Fruit fly (Drosophila melanogaster) whole organism, embryonic: Measurements from ENCODE around the gene Gss1.

Source experiments
- Aef1 ChIP-seq: fragments of 200-800 bp; sonication (Bioruptor generic); IDR thresholded peaks from 3 replicates; pipeline ENCODE4 v1.3.6; 2022; ENCODE audit warnings: missing biosample characterization, missing genetic modification characterization
- CG10209 ChIP-seq: fragments of 200-800 bp; sonication (Bioruptor generic); optimal IDR thresholded peaks from 3 replicates; lab custom pipeline; 2017; ENCODE audit warnings: missing biosample characterization, mild to moderate bottlenecking, missing genetic modification characterization, missing genetic modification reagents
- CG1024 ChIP-seq: fragments of 200-800 bp; sonication (Bioruptor generic); IDR thresholded peaks from 2 replicates; pipeline ENCODE4 v1.3.6; 2022; ENCODE audit warnings: missing biosample characterization, missing genetic modification characterization
- CG11398 ChIP-seq: fragments of 200-800 bp; sonication (Bioruptor generic); optimal IDR thresholded peaks from 2 replicates; lab custom pipeline; 2016; ENCODE audit warnings: missing biosample characterization, missing genetic modification characterization
- CG11723 ChIP-seq: fragments of 200-800 bp; sonication (Bioruptor generic); optimal IDR thresholded peaks from 2 replicates; lab custom pipeline; 2017; ENCODE audit warnings: missing biosample characterization, mild to moderate bottlenecking, missing genetic modification characterization
- CG12104 ChIP-seq: fragments of 200-800 bp; sonication (Bioruptor generic); optimal IDR thresholded peaks from 3 replicates; lab custom pipeline; 2016; ENCODE audit warnings: missing biosample characterization, missing genetic modification characterization
- CG14710 ChIP-seq: fragments of 200-800 bp; sonication (Bioruptor generic); optimal IDR thresholded peaks from 3 replicates; lab custom pipeline; 2019; ENCODE audit warnings: missing biosample characterization, mild to moderate bottlenecking, missing genetic modification characterization, moderate library complexity
- CG15073 ChIP-seq: fragments of 200-800 bp; sonication (Bioruptor generic); optimal IDR thresholded peaks from 2 replicates; lab custom pipeline; 2016; ENCODE audit warnings: missing biosample characterization, missing genetic modification characterization
- CG15479 ChIP-seq: fragments of 200-800 bp; sonication (Bioruptor generic); optimal IDR thresholded peaks from 3 replicates; lab custom pipeline; 2019; ENCODE audit warnings: missing biosample characterization, mild to moderate bottlenecking, missing genetic modification characterization, moderate library complexity
- CG16813 ChIP-seq: fragments of 200-800 bp; sonication (Bioruptor generic); IDR thresholded peaks from 3 replicates; pipeline ENCODE4 v1.3.6; 2022; ENCODE audit warnings: missing biosample characterization, missing genetic modification characterization; ENCODE audit not compliant: partially characterized antibody
- CG16815 ChIP-seq: fragments of 200-800 bp; sonication (Bioruptor generic); optimal IDR thresholded peaks from 3 replicates; lab custom pipeline; 2017; ENCODE audit warnings: missing biosample characterization, mild to moderate bottlenecking, missing genetic modification characterization
- CG17912 ChIP-seq: fragments of 200-800 bp; sonication (Bioruptor generic); optimal IDR thresholded peaks from 2 replicates; lab custom pipeline; 2018; ENCODE audit warnings: missing biosample characterization, mild to moderate bottlenecking, missing genetic modification characterization
- CG2875 ChIP-seq: fragments of 200-800 bp; sonication (Bioruptor generic); optimal IDR thresholded peaks from 2 replicates; lab custom pipeline; 2017; ENCODE audit warnings: missing biosample characterization, mild to moderate bottlenecking, missing genetic modification characterization, missing genetic modification reagents
- CG4854 ChIP-seq: fragments of 200-800 bp; sonication (Bioruptor generic); optimal IDR thresholded peaks from 2 replicates; lab custom pipeline; 2016; ENCODE audit warnings: missing biosample characterization, missing genetic modification characterization, inconsistent platforms
- CG7556 ChIP-seq: fragments of 200-800 bp; sonication (Bioruptor generic); optimal IDR thresholded peaks from 2 replicates; lab custom pipeline; 2017; ENCODE audit warnings: missing biosample characterization, mild to moderate bottlenecking, missing genetic modification characterization
- CG8388 ChIP-seq: fragments of 200-800 bp; sonication (Bioruptor generic); optimal IDR thresholded peaks from 2 replicates; lab custom pipeline; 2019; ENCODE audit warnings: missing biosample characterization, mild to moderate bottlenecking, missing genetic modification characterization, moderate library complexity
- CG8765 ChIP-seq: fragments of 200-800 bp; sonication (Bioruptor generic); IDR thresholded peaks from 2 replicates; pipeline ENCODE4 v1.3.6; 2022; ENCODE audit warnings: missing biosample characterization, missing genetic modification characterization
- CTCF ChIP-seq: fragments of 200-800 bp; sonication (Bioruptor generic); optimal IDR thresholded peaks from 2 replicates; lab custom pipeline; 2017; ENCODE audit warnings: missing biosample characterization, mild to moderate bottlenecking, missing genetic modification characterization, moderate library complexity
- Kr ChIP-seq: fragments of 200-800 bp; sonication (Bioruptor generic); optimal IDR thresholded peaks from 2 replicates; lab custom pipeline; 2017; ENCODE audit warnings: missing biosample characterization, mild to moderate bottlenecking, missing genetic modification characterization
- Mad ChIP-seq: fragments of 200-800 bp; sonication (Bioruptor generic); optimal IDR thresholded peaks from 2 replicates; lab custom pipeline; 2016; ENCODE audit warnings: missing biosample characterization, missing genetic modification characterization
- Med ChIP-seq: fragments of 200-800 bp; sonication (Bioruptor generic); peaks from one replicate; lab custom pipeline; 2016; ENCODE audit warnings: missing biosample characterization, missing genetic modification characterization, mild to moderate bottlenecking, inconsistent platforms, moderate library complexity
- Nf-YA ChIP-seq: fragments of 200-800 bp; sonication (Bioruptor generic); IDR thresholded peaks from 2 replicates; pipeline ENCODE4 v1.3.6; 2022; ENCODE audit warnings: missing biosample characterization, missing genetic modification characterization
- PHDP ChIP-seq: fragments of 200-800 bp; sonication (Bioruptor generic); optimal IDR thresholded peaks from 3 replicates; lab custom pipeline; 2018; ENCODE audit warnings: missing biosample characterization, mild to moderate bottlenecking, missing genetic modification characterization, moderate library complexity
- Rfx ChIP-seq: fragments of 200-800 bp; sonication (Bioruptor generic); IDR thresholded peaks from 2 replicates; pipeline ENCODE4 v1.3.6; 2022; ENCODE audit warnings: missing biosample characterization, missing genetic modification characterization
- TFAM ChIP-seq: fragments of 200-800 bp; sonication (Bioruptor generic); optimal IDR thresholded peaks from 2 replicates; lab custom pipeline; 2017; ENCODE audit warnings: missing biosample characterization, missing genetic modification characterization, inconsistent platforms
- abd-A ChIP-seq: fragments of 200-800 bp; sonication (Bioruptor generic); optimal IDR thresholded peaks from 3 replicates; lab custom pipeline; 2019; ENCODE audit warnings: missing biosample characterization, mild to moderate bottlenecking, missing genetic modification characterization, moderate library complexity
- amos ChIP-seq: fragments of 200-800 bp; sonication (Bioruptor generic); IDR thresholded peaks from 2 replicates; pipeline ENCODE4 v1.3.6; 2022; ENCODE audit warnings: missing biosample characterization, missing genetic modification characterization; ENCODE audit not compliant: partially characterized antibody
- bigmax ChIP-seq: fragments of 200-800 bp; sonication (Bioruptor generic); optimal IDR thresholded peaks from 2 replicates; lab custom pipeline; 2018; ENCODE audit warnings: missing biosample characterization, mild to moderate bottlenecking, missing genetic modification characterization
- caup ChIP-seq: fragments of 200-800 bp; sonication (Bioruptor generic); optimal IDR thresholded peaks from 3 replicates; lab custom pipeline; 2017; ENCODE audit warnings: missing biosample characterization, mild to moderate bottlenecking, missing genetic modification characterization, moderate library complexity; ENCODE audit not compliant: severe bottlenecking
- cg ChIP-seq: fragments of 200-800 bp; sonication (Bioruptor generic); optimal IDR thresholded peaks from 3 replicates; lab custom pipeline; 2019; ENCODE audit warnings: missing biosample characterization, mild to moderate bottlenecking, missing genetic modification characterization, moderate library complexity
- chif ChIP-seq, 2 experiments: fragments of 200-800 bp; sonication (Bioruptor generic); optimal IDR thresholded peaks; 3 replicates each; lab custom pipeline; 2016; ENCODE audit warnings: missing biosample characterization in 2 of 2, missing genetic modification characterization in 2 of 2
- croc ChIP-seq: fragments of 200-800 bp; sonication (Bioruptor generic); conservative IDR thresholded peaks from 3 replicates; pipeline ENCODE4 v1.3.6; 2022; ENCODE audit warnings: missing biosample characterization, missing genetic modification characterization
- dmrt99B ChIP-seq: fragments of 200-800 bp; sonication (Bioruptor generic); optimal IDR thresholded peaks from 2 replicates; lab custom pipeline; 2018; ENCODE audit warnings: missing biosample characterization, mild to moderate bottlenecking, missing genetic modification characterization, moderate library complexity
- emc ChIP-seq: fragments of 200-800 bp; sonication (Bioruptor generic); optimal IDR thresholded peaks from 2 replicates; lab custom pipeline; 2016; ENCODE audit warnings: missing biosample characterization, missing genetic modification characterization
- eyg ChIP-seq: fragments of 200-800 bp; sonication (Bioruptor generic); optimal IDR thresholded peaks from 3 replicates; lab custom pipeline; 2016; ENCODE audit warnings: missing biosample characterization, missing genetic modification characterization
- gt ChIP-seq: fragments of 200-800 bp; sonication (Bioruptor generic); IDR thresholded peaks from 2 replicates; pipeline ENCODE4 v1.3.6; 2022; ENCODE audit warnings: missing biosample characterization, missing genetic modification characterization
- ham ChIP-seq: fragments of 200-800 bp; sonication (Bioruptor generic); IDR thresholded peaks from 2 replicates; pipeline ENCODE4 v1.3.6; 2022; ENCODE audit warnings: missing biosample characterization, missing genetic modification characterization
- hb ChIP-seq: fragments of 200-800 bp; sonication (Bioruptor generic); IDR thresholded peaks from 3 replicates; pipeline ENCODE4 v1.3.6; 2022; ENCODE audit warnings: missing biosample characterization, missing genetic modification characterization; ENCODE audit not compliant: partially characterized antibody
- lbe ChIP-seq: fragments of 200-800 bp; sonication (Bioruptor generic); optimal IDR thresholded peaks from 2 replicates; lab custom pipeline; 2016; ENCODE audit warnings: missing biosample characterization, mild to moderate bottlenecking, missing genetic modification characterization
- mam ChIP-seq: fragments of 200-800 bp; sonication (Bioruptor generic); optimal IDR thresholded peaks from 3 replicates; lab custom pipeline; 2016; ENCODE audit warnings: missing biosample characterization, missing genetic modification characterization
- nom ChIP-seq: fragments of 200-800 bp; sonication (Bioruptor generic); optimal IDR thresholded peaks from 2 replicates; lab custom pipeline; 2017; ENCODE audit warnings: missing biosample characterization, missing genetic modification characterization, mild to moderate bottlenecking, moderate library complexity, missing genetic modification reagents
- odd ChIP-seq: fragments of 200-800 bp; sonication (Bioruptor generic); optimal IDR thresholded peaks from 2 replicates; lab custom pipeline; 2017; ENCODE audit warnings: missing biosample characterization, mild to moderate bottlenecking, missing genetic modification characterization
- pros ChIP-seq: fragments of 200-800 bp; sonication (Bioruptor generic); optimal IDR thresholded peaks from 3 replicates; lab custom pipeline; 2019; ENCODE audit warnings: missing biosample characterization, mild to moderate bottlenecking, missing genetic modification characterization, moderate library complexity
- slbo ChIP-seq: fragments of 200-800 bp; sonication (Bioruptor generic); IDR thresholded peaks from 2 replicates; pipeline ENCODE4 v1.3.6; 2022; ENCODE audit warnings: missing biosample characterization, missing genetic modification characterization
- stc ChIP-seq: fragments of 200-800 bp; sonication (Bioruptor generic); IDR thresholded peaks from 2 replicates; pipeline ENCODE4 v1.3.6; 2022; ENCODE audit warnings: missing biosample characterization, missing genetic modification characterization
- tna ChIP-seq: fragments of 200-800 bp; sonication (Bioruptor generic); IDR thresholded peaks from 2 replicates; pipeline ENCODE4 v1.3.6; 2022; ENCODE audit warnings: missing biosample characterization, missing genetic modification characterization; ENCODE audit not compliant: partially characterized antibody
- trem ChIP-seq: fragments of 200-800 bp; optimal IDR thresholded peaks from 3 replicates; lab custom pipeline; 2019; ENCODE audit warnings: missing biosample characterization, mild to moderate bottlenecking, missing genetic modification characterization, moderate library complexity
- yki ChIP-seq: fragments of >200 bp; optimal IDR thresholded peaks from 3 replicates; lab custom pipeline; 2018
- zen ChIP-seq: fragments of 200-800 bp; sonication (Bioruptor generic); optimal IDR thresholded peaks from 3 replicates; lab custom pipeline; 2018; ENCODE audit warnings: missing biosample characterization, mild to moderate bottlenecking, missing genetic modification characterization, moderate library complexity

Gene Gss1

dm6 chrX:17881138-17882121 lies 7.9 kb upstream of the Gss1 start (continued):
- TF ChIP-seq abd-A (tag; lab: Kevin White, UChicago) (no peak), odd (no peak), cg (GFP tag; lab: Kevin White, UChicago) (peak; percentile 44), Nf-YA (GFP tag; lab: Robert Waterston, UW) (no peak; the same call in 1 of the 2 replicates), CG14710 (tag; lab: Kevin White, UChicago) (no peak), caup (GFP tag; lab: Kevin White, UChicago) (peak; percentile 31), CG11723 (GFP tag; lab: Kevin White, UChicago) (no peak), CG16815 (peak; percentile 62), CG7556 (GFP tag; lab: Kevin White, UChicago) (peak; percentile 1), CTCF (GFP tag; lab: Kevin White, UChicago) (no peak), CG2875 (GFP tag; lab: Kevin White, UChicago) (no peak), CG1024 (no peak), chif (GFP tag; optimal IDR thresholded peaks at IDR 0.05; lab: Kevin White, UChicago) (peak in 1 of 2 experiments; percentile 15), CG11398 (GFP tag; lab: Kevin White, UChicago) (no peak), CG8388 (no peak), ham (GFP tag; lab: Robert Waterston, UW) (0 out of 2 replicates have a peak, but pooled peaks have one; percentile 38), bigmax (GFP tag; lab: Kevin White, UChicago) (no peak), hb (no peak), CG15073 (no peak), TFAM (no peak), mam (GFP tag; lab: Kevin White, UChicago) (peak; percentile 78), CG10209 (peak; percentile 49), Rfx (GFP tag; lab: Robert Waterston, UW) (peak; percentile 84), Med (peak; percentile 97), croc (GFP tag; lab: Robert Waterston, UW) (no peak), emc (peak; percentile 51), dmrt99B (tag; lab: Kevin White, UChicago) (peak; percentile 59), CG8765 (GFP tag; lab: Robert Waterston, UW) (peak; percentile 25; the same call in 1 of the 2 replicates), CG4854 (GFP tag; lab: Kevin White, UChicago) (no peak), CG15479 (GFP tag; lab: Kevin White, UChicago) (no peak), tna (no peak), Aef1 (GFP tag; lab: Robert Waterston, UW) (peak; percentile 63), zen (tag; lab: Kevin White, UChicago) (no peak), Kr (GFP tag; lab: Kevin White, UChicago) (no peak), CG17912 (GFP tag; lab: Kevin White, UChicago) (no peak), Mad (GFP tag; lab: Kevin White, UChicago) (no peak), eyg (GFP tag; lab: Kevin White, UChicago) (no peak), PHDP (peak; percentile 41), slbo (GFP tag; lab: Robert Waterston, UW) (peak; percentile 81), gt (GFP tag; lab: Robert Waterston, UW) (no peak), nom (GFP tag; lab: Kevin White, UChicago) (peak; percentile 71), pros (no peak), trem (tag; lab: Kevin White, UChicago) (no peak), lbe (peak; percentile 31), stc (GFP tag; lab: Robert Waterston, UW) (peak; percentile 47; the same call in 1 of the 2 replicates), CG12104 (no peak), CG16813 (GFP tag; lab: Robert Waterston, UW) (no peak), yki (lab: Kevin White, UChicago) (no peak), amos (GFP tag; lab: Robert Waterston, UW) (no peak)
